Fruit fly (Drosophila melanogaster): ENCODE data around the gene synr.

Gene synr

DNA sequence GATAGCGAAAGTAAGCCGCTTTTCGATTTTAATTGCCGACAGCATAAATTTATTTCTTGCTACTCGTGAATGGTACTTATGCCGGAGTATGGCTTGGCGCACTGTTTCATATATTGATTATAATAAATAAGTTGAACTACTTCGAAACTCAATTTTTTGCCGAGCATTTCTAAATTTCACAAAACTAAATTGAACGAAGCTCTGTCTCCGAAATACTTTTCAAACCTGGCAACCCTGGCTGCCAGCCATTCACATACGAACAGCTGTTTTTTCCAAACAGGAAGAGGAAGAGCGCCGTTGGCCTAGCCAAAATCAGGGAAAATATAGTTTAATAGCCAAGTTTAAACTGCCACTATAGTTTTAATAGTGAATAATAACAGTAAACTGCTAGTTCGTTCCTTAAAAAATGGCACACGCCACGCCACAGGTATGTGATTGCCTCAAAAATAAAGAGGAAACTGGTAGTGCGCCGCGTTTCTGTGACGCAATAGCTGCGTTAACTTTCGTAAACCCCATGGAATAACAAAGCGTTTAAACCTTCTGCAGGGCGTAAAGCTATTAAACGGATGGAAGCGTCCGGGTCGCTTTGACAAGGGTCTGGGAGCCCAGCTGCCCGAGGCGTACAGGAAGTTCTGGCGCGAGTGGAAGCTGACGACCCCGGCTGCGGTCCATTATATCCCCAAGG lies 31.3 kb downstream of the synr start, which contains the start of gene mRpL28:
mRpL28 (plus strand) TSS at position 246 of the 685 bp plus-strand sequence.
- TF ChIP-seq CG17801 (GFP tag; optimal IDR thresholded peaks at IDR 0.05; ENCODE audit: partially characterized antibody): peak; percentile 10

DNA sequence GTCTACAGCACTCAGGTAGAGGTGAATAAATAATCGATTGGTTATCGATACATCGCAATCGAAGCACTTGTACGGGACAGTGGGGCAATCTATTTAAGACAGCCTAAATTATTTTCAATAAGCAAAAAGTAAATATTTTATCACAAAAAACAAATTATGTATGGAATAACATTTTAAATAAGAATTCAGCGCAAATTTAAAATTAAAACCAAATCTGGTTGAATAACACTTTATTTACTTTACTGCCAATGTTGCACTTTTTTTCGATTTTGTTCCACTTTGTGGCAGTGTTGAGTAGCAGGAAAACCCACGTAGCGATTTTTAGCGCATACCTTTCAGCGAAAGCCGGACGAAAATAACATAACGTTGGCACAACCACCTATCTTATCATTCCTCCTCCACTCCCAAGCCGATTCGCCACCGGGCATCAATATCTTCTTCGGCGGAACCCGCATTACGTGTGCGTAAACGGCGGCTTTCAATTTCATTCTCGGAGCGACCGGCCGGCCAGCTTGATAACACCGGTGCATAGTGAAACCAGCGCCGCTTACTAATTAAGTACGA lies 34.5 kb downstream of the synr start, which contains the start of the genes Gmd and CG3792:
Gmd (minus strand) TSS at position 36 of the 564 bp plus-strand sequence.
CG3792 (plus strand) TSS at position 325 of the 564 bp plus-strand sequence.
- peak; percentile 94 for TF ChIP-seq CG17801 (GFP tag; optimal IDR thresholded peaks at IDR 0.05; ENCODE audit: partially characterized antibody)

DNA sequence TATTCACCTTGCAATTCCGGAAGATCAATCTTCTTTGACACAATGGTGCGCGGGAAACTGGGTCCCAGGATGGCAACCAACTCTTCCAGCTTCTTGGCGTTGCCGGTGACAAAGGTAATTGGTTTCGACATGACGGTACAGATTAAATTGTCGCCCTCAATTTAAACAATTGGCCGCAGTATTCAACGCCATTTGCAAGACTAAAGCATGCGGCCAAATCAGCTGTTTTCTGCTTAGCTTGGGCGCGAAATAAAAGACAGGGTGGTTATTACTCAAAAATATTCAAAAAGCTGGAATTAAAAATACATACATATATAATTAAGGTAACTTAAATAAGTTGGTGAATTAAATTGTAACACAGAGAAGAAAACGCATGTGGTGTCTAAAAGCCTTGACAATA lies 36.6 kb downstream of the synr start, which contains the start of gene CG8891:
CG8891 (minus strand) TSS at position 242 of the 400 bp plus-strand sequence.
- no peak for TF ChIP-seq CG17801 (GFP tag; optimal IDR thresholded peaks at IDR 0.05; ENCODE audit: partially characterized antibody)

DNA sequence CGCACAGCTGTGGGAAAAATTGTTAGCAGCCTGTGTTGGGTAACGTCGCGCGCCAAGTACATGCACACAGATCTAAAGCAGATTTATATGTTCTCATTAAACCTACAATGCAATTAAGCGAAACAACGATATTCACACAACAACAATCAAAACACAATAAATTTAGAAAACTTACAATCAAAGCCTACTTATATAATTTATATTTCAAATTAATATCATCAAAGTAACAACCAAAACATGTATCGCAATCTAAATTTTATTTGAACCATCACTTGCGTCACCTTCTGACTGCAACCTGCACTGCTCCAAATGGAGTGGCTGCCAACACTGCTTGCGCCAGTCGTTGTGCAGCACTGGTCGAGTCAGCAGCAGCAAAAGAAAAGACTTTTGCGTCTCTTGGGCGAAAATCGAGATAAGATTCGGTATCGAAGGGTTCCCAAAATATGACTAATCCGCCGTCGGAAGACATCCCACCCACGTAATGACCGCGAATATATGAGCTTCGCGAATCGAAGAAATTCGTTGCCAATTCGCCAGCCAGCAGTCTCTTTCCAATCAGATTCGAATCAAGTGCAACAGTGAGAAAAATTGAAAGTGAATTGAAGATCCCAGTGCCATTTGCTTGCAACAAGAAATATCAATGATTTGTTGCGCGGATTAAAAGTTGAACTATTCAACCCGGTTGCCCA lies 38.9 kb downstream of the synr start, which contains the start of the genes CG8892 and CG34126:
CG8892 (minus strand) TSS at position 315 of the 689 bp plus-strand sequence.
CG34126 (plus strand) TSS at position 337 of the 689 bp plus-strand sequence.
- peak; percentile 96 for TF ChIP-seq CG17801 (GFP tag; optimal IDR thresholded peaks at IDR 0.05; ENCODE audit: partially characterized antibody)

DNA sequence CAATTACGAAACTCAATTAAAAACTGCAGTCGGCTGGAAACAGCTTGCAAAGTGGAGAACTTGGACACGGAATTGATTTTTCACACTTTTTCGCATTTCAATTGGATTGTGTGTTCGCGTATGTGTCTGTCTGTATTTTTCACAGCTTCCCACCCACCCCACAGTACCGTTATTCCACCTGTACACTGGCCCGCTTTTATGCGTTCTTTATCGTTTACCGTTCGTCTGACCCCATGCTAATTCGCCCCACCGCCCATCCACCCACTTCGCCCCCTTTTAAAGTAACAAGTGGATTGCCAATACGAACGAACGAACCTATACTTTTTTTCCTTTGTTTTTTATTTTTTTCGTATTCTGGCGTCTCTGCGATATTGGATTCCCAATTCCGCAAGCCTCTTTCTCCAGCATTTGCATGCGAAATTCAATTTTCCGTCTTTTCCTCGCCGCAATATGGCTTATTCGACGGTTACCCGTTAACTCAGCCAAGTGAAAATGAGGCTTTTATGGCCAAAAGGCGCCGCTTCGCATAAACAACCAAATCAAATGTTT lies 39.6 kb downstream of the synr start:
- TF ChIP-seq CG17801 (GFP tag; optimal IDR thresholded peaks at IDR 0.05; ENCODE audit: partially characterized antibody): no peak

Data from ovary, adult (tissue).